Fruit fly (Drosophila melanogaster): ENCODE data around the gene CG32219.

Gene CG32219

DNA sequence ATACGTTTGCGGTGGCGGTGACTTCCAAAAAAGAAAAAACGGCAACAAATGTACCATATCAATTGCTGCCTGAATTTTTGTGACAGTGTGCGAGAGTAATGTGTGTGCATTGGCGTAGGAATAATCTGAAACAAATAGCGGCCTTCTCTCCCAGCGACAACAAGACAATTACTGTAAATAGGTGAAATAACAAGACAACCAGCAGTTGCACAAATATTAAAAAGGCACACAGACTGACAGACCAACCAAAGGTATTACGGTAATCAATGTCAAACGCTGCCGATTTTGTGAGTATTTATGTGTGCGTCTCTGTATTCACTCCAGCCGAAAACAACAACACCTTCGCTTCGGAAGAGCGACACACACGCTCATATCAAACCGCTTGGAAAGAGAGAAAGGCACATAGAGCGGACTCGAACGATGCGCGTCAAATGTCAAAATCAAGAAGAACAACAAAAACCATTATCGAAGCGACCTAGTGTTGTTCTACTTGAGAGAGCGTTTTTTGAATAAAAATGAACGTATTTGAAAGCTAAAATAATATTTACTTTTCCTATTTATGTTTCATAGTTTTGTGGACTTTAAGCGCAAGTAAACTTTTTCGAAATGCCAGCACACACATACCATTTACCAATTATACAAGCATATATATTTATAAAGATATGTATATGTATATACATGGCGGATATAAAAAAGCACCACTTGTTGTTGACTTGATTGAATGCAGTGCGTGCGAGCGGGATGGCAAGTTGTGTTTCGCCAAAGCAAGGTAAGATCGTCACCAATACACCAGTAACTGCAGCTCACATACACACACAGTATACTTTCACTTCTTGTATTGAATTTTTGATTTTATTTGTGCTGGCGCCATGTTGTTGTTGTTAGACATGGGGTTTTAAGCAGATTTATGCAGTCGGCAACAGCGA, 43.9 kb downstream of the CG32219 start (continued):
- TF ChIP-seq CG11398 (GFP tag; optimal IDR thresholded peaks at IDR 0.05) (peak; percentile 81), Sry-δ (GFP tag; optimal IDR thresholded peaks at IDR 0.05) (peak; percentile 23), fd3F (GFP tag; optimal IDR thresholded peaks at IDR 0.05) (peak; percentile 64), CG18476 (GFP tag; optimal IDR thresholded peaks at IDR 0.05) (peak; percentile 11), CG11723 (GFP tag; optimal IDR thresholded peaks at IDR 0.05) (peak; percentile 45), CG31388 (GFP tag; optimal IDR thresholded peaks at IDR 0.05) (peak; percentile 19), crp (GFP tag; optimal IDR thresholded peaks at IDR 0.05) (no peak), zfh1 (GFP tag; IDR thresholded peaks at IDR 0.05) (peak; percentile 71; the same call in 2 of the 3 replicates), Dp (GFP tag; optimal IDR thresholded peaks at IDR 0.05) (no peak), D (optimal IDR thresholded peaks at IDR 0.05) (peak; percentile 65), D (GFP tag; optimal IDR thresholded peaks at IDR 0.05) (peak; percentile 62), CG3726 (GFP tag; IDR thresholded peaks at IDR 0.05) (no peak; the same call in 2 of the 3 replicates), CG3838 (GFP tag; optimal IDR thresholded peaks at IDR 0.05) (peak; percentile 10), Med (GFP tag) (peak; percentile 95), CG34422 (GFP tag; IDR thresholded peaks at IDR 0.05) (peak; percentile 42; the same call in 2 of the 3 replicates), Dll (GFP tag; IDR thresholded peaks at IDR 0.05; ENCODE audit: partially characterized antibody) (no peak), CG11695 (GFP tag; IDR thresholded peaks at IDR 0.05) (peak; percentile 80), B-H1 (GFP tag; IDR thresholded peaks at IDR 0.05) (no peak; the same call in 2 of the 3 replicates), Nf-YA (GFP tag; IDR thresholded peaks at IDR 0.05) (peak; percentile 57; the same call in 1 of the 2 replicates), CG12071 (GFP tag; optimal IDR thresholded peaks at IDR 0.05) (peak; percentile 90), Tbp (GFP tag; optimal IDR thresholded peaks at IDR 0.05) (no peak), sr (GFP tag; IDR thresholded peaks at IDR 0.05) (peak; percentile 62; the same call in 1 of the 3 replicates), hb (GFP tag; IDR thresholded peaks at IDR 0.05; ENCODE audit: partially characterized antibody) (no peak), Antp (GFP tag; optimal IDR thresholded peaks at IDR 0.05) (peak; percentile 54), CG17385 (GFP tag; optimal IDR thresholded peaks at IDR 0.05) (peak; percentile 37), disco-r (GFP tag; optimal IDR thresholded peaks at IDR 0.05) (peak; percentile 44), CG8388 (GFP tag; optimal IDR thresholded peaks at IDR 0.05) (peak; percentile 0), CG11696 (GFP tag; IDR thresholded peaks at IDR 0.05) (peak; percentile 48), CG3281 (GFP tag; optimal IDR thresholded peaks at IDR 0.05) (peak; percentile 67), nerfin-1 (tag; optimal IDR thresholded peaks at IDR 0.05) (peak; percentile 46), YL-1 (GFP tag; optimal IDR thresholded peaks at IDR 0.05) (peak; percentile 17), ssp (GFP tag; IDR thresholded peaks at IDR 0.05) (no peak), h (optimal IDR thresholded peaks at IDR 0.05) (no peak), pita (GFP tag; optimal IDR thresholded peaks at IDR 0.05) (no peak), seq (GFP tag; IDR thresholded peaks at IDR 0.05) (peak; percentile 68; the same call in 1 of the 2 replicates), Hr3 (GFP tag; optimal IDR thresholded peaks at IDR 0.05) (no peak), CG14710 (tag; optimal IDR thresholded peaks at IDR 0.05) (peak; percentile 58), CrebB (tag; optimal IDR thresholded peaks at IDR 0.05) (peak; percentile 84), Max (GFP tag; optimal IDR thresholded peaks at IDR 0.05) (peak; percentile 22), CG7839 (tag; optimal IDR thresholded peaks at IDR 0.05) (peak; percentile 27), lola (GFP tag; optimal IDR thresholded peaks at IDR 0.05) (peak in 1 of 3 experiments; percentile 56), Fer1 (GFP tag; optimal IDR thresholded peaks at IDR 0.05) (peak; percentile 78), CG13296 (GFP tag; optimal IDR thresholded peaks at IDR 0.05) (peak; percentile 75), tgo (GFP tag; IDR thresholded peaks at IDR 0.05) (no peak), Taf1 (GFP tag; IDR thresholded peaks at IDR 0.05) (no peak), ems (GFP tag; optimal IDR thresholded peaks at IDR 0.05) (peak; percentile 20), CG33213 (GFP tag; optimal IDR thresholded peaks at IDR 0.05) (peak; percentile 49), CG9817 (tag; optimal IDR thresholded peaks at IDR 0.05) (peak; percentile 42)

All from whole organism, embryonic.